Worm (Caenorhabditis elegans) whole organism, midembryonic: ENCODE results near the gene srt-20.
"Not testable (repeated sequence)": the region's sequence is repeated elsewhere in the genome, so short reads cannot be mapped to it uniquely, and the experiment has no call there.

Source experiments
- T22C8.4 ChIP-seq: fragments of 200-800 bp; sonication (Bioruptor generic); IDR thresholded peaks from 2 replicates; pipeline ENCODE4 v1.3.6; 2022; ENCODE audit warnings: missing genetic modification characterization, missing compliant biosample characterization
- cog-1 ChIP-seq: sonication (generic microtip); optimal IDR thresholded peaks from 2 replicates; lab custom pipeline; 2016; ENCODE audit warnings: missing genetic modification characterization, missing compliant biosample characterization
- flt-1 ChIP-seq: fragments of 200-800 bp; sonication (Bioruptor generic); IDR thresholded peaks from 2 replicates; pipeline ENCODE4 v1.3.6; 2022; ENCODE audit warnings: missing genetic modification characterization, missing compliant biosample characterization
- klf-2 ChIP-seq: fragments of 200-800 bp; sonication (Bioruptor generic); conservative IDR thresholded peaks from 2 replicates; pipeline ENCODE4 v1.3.6; 2022; ENCODE audit warnings: missing genetic modification reagents, missing genetic modification characterization, missing compliant biosample characterization
- med-1 ChIP-seq: sonication (generic microtip); optimal IDR thresholded peaks from 2 replicates; lab custom pipeline; 2017; ENCODE audit warnings: missing genetic modification characterization, mild to moderate bottlenecking, missing compliant biosample characterization, antibody characterized with exemption, missing genetic modification reagents; ENCODE audit not compliant: insufficient read depth
- ref-1 ChIP-seq: fragments of 200-800 bp; sonication (Bioruptor generic); conservative IDR thresholded peaks from 2 replicates; pipeline ENCODE4 v1.3.6; 2022; ENCODE audit warnings: missing genetic modification reagents, missing genetic modification characterization, missing compliant biosample characterization
- tab-1 ChIP-seq: fragments of 200-800 bp; sonication (Bioruptor generic); IDR thresholded peaks from 2 replicates; pipeline ENCODE4 v1.3.6; 2022; ENCODE audit warnings: missing genetic modification characterization, missing compliant biosample characterization
- ztf-23 ChIP-seq: fragments of 200-800 bp; sonication (Bioruptor generic); IDR thresholded peaks from 2 replicates; pipeline ENCODE4 v1.3.6; 2022; ENCODE audit warnings: missing genetic modification reagents, missing genetic modification characterization, missing compliant biosample characterization
- ztf-29 ChIP-seq: fragments of 200-800 bp; sonication (Bioruptor generic); IDR thresholded peaks from 2 replicates; pipeline ENCODE4 v1.3.6; 2022; ENCODE audit warnings: missing genetic modification reagents, missing genetic modification characterization, missing compliant biosample characterization

srt-20 gene

DNA sequence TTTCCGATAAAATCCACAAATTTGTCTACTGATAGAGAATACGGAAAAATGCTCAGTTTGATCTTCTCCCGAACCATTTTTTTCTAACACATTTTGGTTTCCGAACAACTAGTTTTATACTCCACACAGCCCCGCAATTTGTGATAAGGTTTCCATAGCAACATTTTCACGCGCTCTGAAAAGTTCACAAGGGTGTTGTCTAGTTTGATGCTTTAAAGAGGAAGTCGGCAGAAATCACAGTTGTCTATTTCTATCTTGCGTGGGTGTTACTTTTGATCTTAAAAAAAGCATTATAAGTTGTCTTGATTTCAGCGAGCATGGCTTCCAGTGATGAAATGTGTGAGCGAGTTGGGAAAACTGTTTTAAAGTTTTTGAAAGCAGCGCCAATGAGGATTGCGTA, 21.1 kb upstream of the srt-20 start, which contains the start of gene ZC132.3:
TSS of gene ZC132.3 (minus strand) at position 101 of the 400 bp plus-strand sequence.
- TF ChIP-seq T22C8.4 (GFP tag; lab: Robert Waterston, UW) (no peak), flt-1 (GFP tag; lab: Robert Waterston, UW) (no peak), klf-2 (GFP tag; lab: Robert Waterston, UW) (no peak), cog-1 (tag; lab: Kevin White, UChicago) (no peak), ztf-29 (GFP tag; lab: Robert Waterston, UW) (no peak), ref-1 (GFP tag; lab: Robert Waterston, UW) (no peak), med-1 (no peak), ztf-23 (GFP tag; lab: Robert Waterston, UW) (no peak), tab-1 (GFP tag; lab: Robert Waterston, UW) (no peak)

DNA sequence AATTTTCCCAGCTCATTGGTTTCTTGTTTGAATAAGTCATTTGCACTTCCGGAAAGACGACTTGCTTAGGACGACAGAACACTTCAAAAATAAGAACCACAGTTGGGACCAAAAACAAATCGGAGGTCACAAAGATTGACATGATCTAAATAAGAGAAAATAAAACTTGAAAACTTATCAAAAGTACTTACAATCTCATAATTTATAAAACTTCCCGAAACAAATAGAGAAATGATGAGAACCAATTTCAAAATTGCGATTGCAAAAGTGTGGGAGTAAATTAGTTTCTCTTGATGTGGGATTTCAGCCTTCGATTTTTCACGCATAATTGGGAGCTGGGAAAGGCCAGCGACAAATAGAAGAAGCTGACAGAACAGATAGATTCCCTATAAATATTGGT, 19.9 kb upstream of the srt-20 start, which contains the start of gene ZC132.11:
TSS of gene ZC132.11 (minus strand) at position 101 of the 400 bp plus-strand sequence.
- TF ChIP-seq tab-1 (GFP tag; lab: Robert Waterston, UW): no peak
- TF ChIP-seq klf-2 (GFP tag; lab: Robert Waterston, UW): no peak
- TF ChIP-seq med-1: no peak
- TF ChIP-seq T22C8.4 (GFP tag; lab: Robert Waterston, UW): no peak

DNA sequence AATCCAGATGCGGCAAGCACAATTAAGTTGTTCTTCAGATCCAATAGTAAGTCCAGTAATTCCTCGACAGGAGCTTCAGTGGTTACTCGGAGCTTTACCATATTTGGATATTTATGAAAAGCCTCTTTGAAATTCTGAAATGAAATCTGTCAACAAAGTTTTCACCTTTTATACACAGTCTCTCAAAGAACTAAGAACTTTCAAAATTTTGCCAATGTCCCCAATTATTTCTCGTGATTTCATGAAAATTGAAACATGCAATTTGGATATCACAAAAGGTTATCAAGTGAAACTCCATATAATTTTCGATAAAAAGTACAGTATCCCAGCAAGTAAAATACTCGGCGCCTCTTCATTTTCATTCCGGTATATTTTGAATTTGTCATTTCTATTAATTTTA, 17.3 kb upstream of the srt-20 start, which contains the start of gene F47D2.11:
TSS of gene F47D2.11 (minus strand) at position 101 of the 400 bp plus-strand sequence.
- TF ChIP-seq T22C8.4 (GFP tag; lab: Robert Waterston, UW): no peak
- no peak for TF ChIP-seq ref-1 (GFP tag; lab: Robert Waterston, UW)
- TF ChIP-seq flt-1 (GFP tag; lab: Robert Waterston, UW): no peak
- no peak for TF ChIP-seq ztf-23 (GFP tag; lab: Robert Waterston, UW)
- TF ChIP-seq med-1: no peak
- TF ChIP-seq ztf-29 (GFP tag; lab: Robert Waterston, UW): no peak
- no peak for TF ChIP-seq cog-1 (tag; lab: Kevin White, UChicago)
- no peak for TF ChIP-seq klf-2 (GFP tag; lab: Robert Waterston, UW)
- no peak for TF ChIP-seq tab-1 (GFP tag; lab: Robert Waterston, UW)

ce11 chrV:4293425-4293824, 14.8 kb upstream of the srt-20 start, which contains the start of gene srh-194:
Gene srh-194, minus strand, starts transcription at chrV:4293525.
- not testable (repeated sequence) for TF ChIP-seq med-1; ztf-23 (GFP tag; lab: Robert Waterston, UW); tab-1 (GFP tag; lab: Robert Waterston, UW)

DNA sequence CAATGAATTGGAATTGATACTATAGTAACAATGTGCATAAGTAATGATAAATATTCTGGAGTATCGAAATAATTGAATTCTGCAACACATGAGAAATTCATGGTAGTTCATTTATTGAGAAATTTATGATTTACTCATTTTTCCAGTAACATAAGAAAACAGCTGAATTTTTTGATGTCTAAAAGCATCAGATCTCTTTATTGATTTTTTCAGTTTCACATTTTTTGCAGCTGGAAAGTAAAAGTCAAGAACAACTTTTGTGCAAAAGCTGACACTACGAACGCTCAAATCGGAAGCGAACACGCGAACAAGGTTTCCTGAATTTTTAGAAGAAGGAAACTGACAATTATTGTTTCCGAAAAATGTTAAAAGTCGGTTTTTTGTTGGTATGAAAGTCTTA, 11.5 kb upstream of the srt-20 start, which contains the start of gene srh-193:
TSS of gene srh-193 (minus strand) at position 101 of the 400 bp plus-strand sequence.
- TF ChIP-seq ref-1, T22C8.4, flt-1 (GFP tag; lab: Robert Waterston, UW): not testable (repeated sequence)

DNA sequence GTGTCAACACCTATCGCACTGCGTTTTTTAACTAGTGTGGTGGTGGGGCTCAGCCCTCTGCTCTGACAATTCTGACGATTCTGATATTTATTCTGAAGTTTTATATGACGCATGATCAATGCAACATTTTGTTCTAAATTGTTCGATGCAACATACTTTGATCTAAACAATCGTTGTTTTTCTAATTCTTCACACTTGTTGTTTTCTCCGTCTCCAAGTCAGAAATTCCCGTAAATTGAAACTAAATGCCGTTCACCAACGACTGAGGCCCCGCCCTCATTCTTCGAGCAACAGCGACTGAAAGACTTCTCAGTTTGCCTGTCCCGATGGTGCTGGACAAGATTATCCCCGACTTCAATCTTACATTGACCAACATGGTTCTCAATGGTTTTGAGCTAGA, 6.1 kb upstream of the srt-20 start, which contains the start of gene srt-19:
TSS of gene srt-19 (plus strand) at position 301 of the 400 bp plus-strand sequence.
- TF ChIP-seq tab-1, ref-1, flt-1 (GFP tag; lab: Robert Waterston, UW): not testable (repeated sequence)

ce11 chrV:4281699-4282098, 3.1 kb upstream of the srt-20 start, which contains the start of gene srt-37:
Gene srt-37, minus strand, starts transcription at chrV:4281799.
- TF ChIP-seq klf-2, ref-1, flt-1 (GFP tag; lab: Robert Waterston, UW): not testable (repeated sequence)

ce11 chrV:4273372-4273771, 5.3 kb downstream of the srt-20 start:
- TF ChIP-seq med-1: no peak
- TF ChIP-seq ref-1 (GFP tag; lab: Robert Waterston, UW): no peak
- TF ChIP-seq tab-1 (GFP tag; lab: Robert Waterston, UW): no peak
- TF ChIP-seq cog-1 (tag; lab: Kevin White, UChicago): no peak
- no peak for TF ChIP-seq flt-1 (GFP tag; lab: Robert Waterston, UW)
- TF ChIP-seq T22C8.4 (GFP tag; lab: Robert Waterston, UW): no peak
- TF ChIP-seq ztf-29 (GFP tag; lab: Robert Waterston, UW): no peak
- TF ChIP-seq ztf-23 (GFP tag; lab: Robert Waterston, UW): no peak
- no peak for TF ChIP-seq klf-2 (GFP tag; lab: Robert Waterston, UW)

- TF ChIP-seq tab-1, ref-1, klf-2 (GFP tag; lab: Robert Waterston, UW): not testable (repeated sequence)
Measured at ce11 chrV:4271258-4271657, 7.4 kb downstream of the srt-20 start, which contains the start of gene srt-38. Gene srt-38, minus strand, starts transcription at chrV:4271358.

- TF ChIP-seq flt-1 (GFP tag; lab: Robert Waterston, UW); ref-1 (GFP tag; lab: Robert Waterston, UW); med-1: not testable (repeated sequence)
Measured at ce11 chrV:4268213-4268612, 10.4 kb downstream of the srt-20 start, which contains the start of gene srt-36. Gene srt-36, minus strand, starts transcription at chrV:4268313.
